Worm (Caenorhabditis elegans) whole organism, L2 larva: Measurements from ENCODE around the gene T02B11.9.

Experiments
- ceh-16 ChIP-seq: fragments of 150-350 bp; optimal IDR thresholded peaks from 2 replicates; lab custom pipeline; 2014; ENCODE audit warnings: missing biosample characterization, missing genetic modification characterization
- dmd-4 ChIP-seq: sonication (generic microtip); optimal IDR thresholded peaks from 2 replicates; lab custom pipeline; 2017; ENCODE audit warnings: missing biosample characterization, missing genetic modification characterization
- egl-27 ChIP-seq: sonication (generic microtip); optimal IDR thresholded peaks from 3 replicates; lab custom pipeline; 2017; ENCODE audit warnings: missing biosample characterization, missing genetic modification reagents, missing genetic modification characterization
- elt-3 ChIP-seq: sonication (generic microtip); optimal IDR thresholded peaks from 2 replicates; lab custom pipeline; 2017; ENCODE audit warnings: missing biosample characterization, missing genetic modification characterization
- mdl-1 ChIP-seq, 2 experiments: fragments of 150-350 bp in 1 of 2; sonication (generic microtip) in 1 of 2; optimal IDR thresholded peaks; 2 replicates each; lab custom pipeline; 2017; ENCODE audit warnings: missing biosample characterization in 2 of 2, missing genetic modification characterization in 2 of 2
- nhr-11 ChIP-seq: fragments of 150-350 bp; optimal IDR thresholded peaks from 2 replicates; lab custom pipeline; 2014; ENCODE audit warnings: missing biosample characterization, missing genetic modification characterization
- nhr-129 ChIP-seq: fragments of 150-350 bp; optimal IDR thresholded peaks from 2 replicates; lab custom pipeline; 2014; ENCODE audit warnings: missing biosample characterization, missing genetic modification characterization
- nhr-25 ChIP-seq: fragments of 150-350 bp; sonication (generic microtip); optimal IDR thresholded peaks from 3 replicates; lab custom pipeline; 2014; ENCODE audit warnings: missing biosample characterization, missing genetic modification characterization
- unc-55 ChIP-seq: fragments of 150-350 bp; sonication (generic microtip); optimal IDR thresholded peaks from 3 replicates; lab custom pipeline; 2014; ENCODE audit warnings: missing biosample characterization, missing genetic modification reagents, missing genetic modification characterization
- ztf-11 ChIP-seq: sonication (generic microtip); optimal IDR thresholded peaks from 2 replicates; lab custom pipeline; 2017; ENCODE audit warnings: missing biosample characterization, missing genetic modification characterization
- ztf-4 ChIP-seq: fragments of 150-350 bp; optimal IDR thresholded peaks from 2 replicates; lab custom pipeline; 2014; ENCODE audit warnings: missing biosample characterization, missing genetic modification characterization

DNA sequence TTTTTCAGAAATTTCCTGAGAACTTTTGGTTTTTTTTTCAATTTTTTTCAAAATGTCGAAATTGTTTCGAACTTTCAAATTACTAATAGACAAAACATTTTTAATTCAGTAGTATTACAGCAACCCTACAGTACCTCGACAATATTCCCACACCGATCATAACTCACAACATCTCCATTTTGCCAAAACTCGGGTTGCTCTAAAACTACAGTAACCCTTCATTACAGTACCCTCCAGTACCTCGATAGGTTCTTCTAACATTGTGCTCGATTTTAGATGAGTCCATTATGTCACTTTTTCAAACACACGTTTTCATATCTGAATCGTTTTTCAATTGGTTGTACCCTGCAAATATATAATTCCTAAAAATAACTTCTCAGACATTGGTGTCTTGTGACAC lies 27.0 kb upstream of the T02B11.9 start:
- TF ChIP-seq nhr-11 (tag; lab: Kevin White, UChicago), result no peak
- TF ChIP-seq ztf-11 (tag; lab: Kevin White, UChicago), result no peak
- TF ChIP-seq ceh-16 (tag; lab: Kevin White, UChicago), result no peak
- no peak for TF ChIP-seq egl-27 (tag; lab: Kevin White, UChicago)
- TF ChIP-seq nhr-25, result no peak
- no peak for TF ChIP-seq elt-3 (tag; lab: Kevin White, UChicago)
- TF ChIP-seq dmd-4 (tag; lab: Kevin White, UChicago), result no peak
- TF ChIP-seq ztf-4 (tag; lab: Kevin White, UChicago), result no peak
- TF ChIP-seq unc-55, result no peak
- no peak for TF ChIP-seq mdl-1 (tag; optimal IDR thresholded peaks at IDR 0.05; lab: Kevin White, UChicago)
- no peak for TF ChIP-seq nhr-129 (tag; lab: Kevin White, UChicago)
